Fruit fly (Drosophila melanogaster): Measurements from ENCODE around the gene CG3744.

CG3744 gene

dm6 chr3R:24908034-24908433 lies 31.6 kb upstream of the CG3744 start:
- TF ChIP-seq pad (GFP tag; optimal IDR thresholded peaks at IDR 0.05) = no peak

dm6 chr3R:24906648-24907047 lies 30.2 kb upstream of the CG3744 start:
- no peak for TF ChIP-seq CG7045 (GFP tag; optimal IDR thresholded peaks at IDR 0.05)
- TF ChIP-seq cic (GFP tag; optimal IDR thresholded peaks at IDR 0.05) = no peak
- no peak for TF ChIP-seq ovo (GFP tag; optimal IDR thresholded peaks at IDR 0.05)
- TF ChIP-seq CG7101 (tag; optimal IDR thresholded peaks at IDR 0.05) = no peak
- TF ChIP-seq bab1 (GFP tag; optimal IDR thresholded peaks at IDR 0.05) = no peak
- no peak for TF ChIP-seq Hr96 (GFP tag; optimal IDR thresholded peaks at IDR 0.05)
- no peak for TF ChIP-seq cnc (optimal IDR thresholded peaks at IDR 0.05)
- no peak for TF ChIP-seq Clk (GFP tag; optimal IDR thresholded peaks at IDR 0.05)
- no peak for TF ChIP-seq CG11617 (GFP tag; optimal IDR thresholded peaks at IDR 0.05)
- no peak for TF ChIP-seq CG14711 (tag; optimal IDR thresholded peaks at IDR 0.05)
- no peak for TF ChIP-seq toe (GFP tag; optimal IDR thresholded peaks at IDR 0.05)
- TF ChIP-seq kay (GFP tag; ENCODE audit: borderline replicate concordance) = no peak
- no peak for TF ChIP-seq tj (GFP tag; optimal IDR thresholded peaks at IDR 0.05)
- TF ChIP-seq CG33017 (tag; optimal IDR thresholded peaks at IDR 0.05) = no peak

dm6 chr3R:24905959-24906634 lies 29.6 kb upstream of the CG3744 start, which contains the start of gene CG13643:
Gene CG13643 (minus strand): TSS chr3R:24906004.
- no peak for TF ChIP-seq CG11617 (GFP tag; optimal IDR thresholded peaks at IDR 0.05)
- no peak for TF ChIP-seq CG1620 (GFP tag; optimal IDR thresholded peaks at IDR 0.05)
- TF ChIP-seq Crg-1 (GFP tag; optimal IDR thresholded peaks at IDR 0.05) = no peak
- no peak for TF ChIP-seq bab1 (GFP tag; optimal IDR thresholded peaks at IDR 0.05)
- no peak for TF ChIP-seq pad (GFP tag; optimal IDR thresholded peaks at IDR 0.05)
- no peak for TF ChIP-seq CG14711 (tag; optimal IDR thresholded peaks at IDR 0.05)
- no peak for TF ChIP-seq cic (GFP tag; optimal IDR thresholded peaks at IDR 0.05)
- TF ChIP-seq kay (GFP tag; ENCODE audit: borderline replicate concordance) = no peak
- no peak for TF ChIP-seq CG7101 (tag; optimal IDR thresholded peaks at IDR 0.05)
- TF ChIP-seq ovo (GFP tag; optimal IDR thresholded peaks at IDR 0.05) = no peak
- TF ChIP-seq cnc (optimal IDR thresholded peaks at IDR 0.05) = no peak
- no peak for TF ChIP-seq CG7045 (GFP tag; optimal IDR thresholded peaks at IDR 0.05)
- no peak for TF ChIP-seq CG33017 (tag; optimal IDR thresholded peaks at IDR 0.05)
- no peak for TF ChIP-seq toe (GFP tag; optimal IDR thresholded peaks at IDR 0.05)

- TF ChIP-seq toe (GFP tag; optimal IDR thresholded peaks at IDR 0.05) (no peak), Crg-1 (GFP tag; optimal IDR thresholded peaks at IDR 0.05) (no peak), CG5204 (GFP tag; optimal IDR thresholded peaks at IDR 0.05) (no peak), pad (GFP tag; optimal IDR thresholded peaks at IDR 0.05) (no peak), Mnt (GFP tag; optimal IDR thresholded peaks at IDR 0.05) (no peak), CG14711 (tag; optimal IDR thresholded peaks at IDR 0.05) (no peak), bab1 (GFP tag; optimal IDR thresholded peaks at IDR 0.05) (no peak), tj (GFP tag; optimal IDR thresholded peaks at IDR 0.05) (no peak), CG1620 (GFP tag; optimal IDR thresholded peaks at IDR 0.05) (no peak), CG33017 (tag; optimal IDR thresholded peaks at IDR 0.05) (no peak)
Measured at dm6 chr3R:24900816-24901215, 24.4 kb upstream of the CG3744 start, which contains the start of gene CG10845. Gene CG10845 (plus strand): TSS chr3R:24901116.

dm6 chr3R:24894419-24895206 lies 18.2 kb upstream of the CG3744 start, which contains the start of the genes CG31121 and CG11069:
Gene CG31121 (minus strand): TSS chr3R:24894605.
Gene CG11069 (plus strand): TSS chr3R:24894742.
- TF ChIP-seq Clk (GFP tag; optimal IDR thresholded peaks at IDR 0.05) (no peak), tj (GFP tag; optimal IDR thresholded peaks at IDR 0.05) (peak; percentile 18)

- TF ChIP-seq kay (GFP tag; ENCODE audit: borderline replicate concordance) (no peak), CG7045 (GFP tag; optimal IDR thresholded peaks at IDR 0.05) (no peak), bab1 (GFP tag; optimal IDR thresholded peaks at IDR 0.05) (no peak), Mnt (GFP tag; optimal IDR thresholded peaks at IDR 0.05) (no peak), CG14711 (tag; optimal IDR thresholded peaks at IDR 0.05) (no peak), CG5204 (GFP tag; optimal IDR thresholded peaks at IDR 0.05) (no peak), pad (GFP tag; optimal IDR thresholded peaks at IDR 0.05) (no peak), Clk (GFP tag; optimal IDR thresholded peaks at IDR 0.05) (no peak), CG1620 (GFP tag; optimal IDR thresholded peaks at IDR 0.05) (no peak)
Measured at dm6 chr3R:24893320-24893955, 17.0 kb upstream of the CG3744 start.

dm6 chr3R:24890919-24891318 lies 14.5 kb upstream of the CG3744 start:
- no peak for TF ChIP-seq Hr96 (GFP tag; optimal IDR thresholded peaks at IDR 0.05)
- no peak for TF ChIP-seq CG14711 (tag; optimal IDR thresholded peaks at IDR 0.05)
- TF ChIP-seq CG12768 (GFP tag; optimal IDR thresholded peaks at IDR 0.05) = no peak
- TF ChIP-seq pad (GFP tag; optimal IDR thresholded peaks at IDR 0.05) = no peak
- no peak for TF ChIP-seq cic (GFP tag; optimal IDR thresholded peaks at IDR 0.05)
- no peak for TF ChIP-seq CG1620 (GFP tag; optimal IDR thresholded peaks at IDR 0.05)
- TF ChIP-seq CG33017 (tag; optimal IDR thresholded peaks at IDR 0.05) = no peak
- TF ChIP-seq Crg-1 (GFP tag; optimal IDR thresholded peaks at IDR 0.05) = no peak
- no peak for TF ChIP-seq CG11617 (GFP tag; optimal IDR thresholded peaks at IDR 0.05)
- TF ChIP-seq cnc (optimal IDR thresholded peaks at IDR 0.05) = no peak
- TF ChIP-seq Clk (GFP tag; optimal IDR thresholded peaks at IDR 0.05) = no peak
- TF ChIP-seq ovo (GFP tag; optimal IDR thresholded peaks at IDR 0.05) = no peak
